Fruit fly (Drosophila melanogaster) whole organism, prepupa: ENCODE results near the gene sau.

Experiments
- Blimp-1 ChIP-seq: fragments of 200-800 bp; sonication (Bioruptor generic); optimal IDR thresholded peaks from 3 replicates; lab custom pipeline; 2017; ENCODE audit warnings: missing biosample characterization, missing genetic modification characterization, mild to moderate bottlenecking, moderate library complexity, missing genetic modification reagents
- CG10631 ChIP-seq: fragments of 200-800 bp; sonication (Bioruptor generic); optimal IDR thresholded peaks from 2 replicates; lab custom pipeline; 2016; ENCODE audit warnings: missing biosample characterization, missing genetic modification characterization
- CG11294 ChIP-seq: fragments of 200-800 bp; sonication (Bioruptor generic); IDR thresholded peaks from 2 replicates; pipeline ENCODE4 v1.3.6; 2022; ENCODE audit warnings: missing biosample characterization, missing genetic modification characterization
- CG11902 ChIP-seq: fragments of 200-800 bp; sonication (Bioruptor generic); optimal IDR thresholded peaks from 3 replicates; lab custom pipeline; 2016; ENCODE audit warnings: missing biosample characterization, missing genetic modification characterization
- CG15336 ChIP-seq: fragments of 200-800 bp; sonication (Bioruptor generic); IDR thresholded peaks from 2 replicates; pipeline ENCODE4 v1.3.6; 2022; ENCODE audit warnings: missing biosample characterization, missing genetic modification characterization
- CG16779 ChIP-seq: fragments of 200-800 bp; sonication (Bioruptor generic); optimal IDR thresholded peaks from 3 replicates; lab custom pipeline; 2017; ENCODE audit warnings: missing biosample characterization, mild to moderate bottlenecking, missing genetic modification characterization
- CG3032 ChIP-seq: fragments of 200-800 bp; optimal IDR thresholded peaks from 2 replicates; lab custom pipeline; 2019; ENCODE audit warnings: missing biosample characterization, mild to moderate bottlenecking, missing genetic modification characterization, moderate library complexity
- CG34406 ChIP-seq: fragments of 200-800 bp; sonication (Bioruptor generic); optimal IDR thresholded peaks from 3 replicates; lab custom pipeline; 2016; ENCODE audit warnings: missing biosample characterization, missing genetic modification characterization
- CG3919 ChIP-seq: fragments of 200-800 bp; sonication (Bioruptor generic); optimal IDR thresholded peaks from 3 replicates; lab custom pipeline; 2016; ENCODE audit warnings: missing biosample characterization, missing genetic modification characterization
- CG4318 ChIP-seq: fragments of 200-800 bp; sonication (Bioruptor generic); optimal IDR thresholded peaks from 3 replicates; lab custom pipeline; 2017; ENCODE audit warnings: missing biosample characterization, mild to moderate bottlenecking, missing genetic modification characterization
- CG6276 ChIP-seq: fragments of 200-800 bp; sonication (Bioruptor generic); optimal IDR thresholded peaks from 2 replicates; lab custom pipeline; 2017; ENCODE audit warnings: missing biosample characterization, mild to moderate bottlenecking, missing genetic modification characterization
- CG6854 ChIP-seq: fragments of 200-800 bp; sonication (Bioruptor generic); optimal IDR thresholded peaks from 2 replicates; lab custom pipeline; 2017; ENCODE audit warnings: missing biosample characterization, mild to moderate bottlenecking, missing genetic modification characterization
- CG7368 ChIP-seq: fragments of 200-800 bp; sonication (Bioruptor generic); optimal IDR thresholded peaks from 3 replicates; lab custom pipeline; 2016; ENCODE audit warnings: missing biosample characterization, missing genetic modification characterization
- CG8119 ChIP-seq: fragments of 200-800 bp; sonication (Bioruptor generic); IDR thresholded peaks from 3 replicates; pipeline ENCODE4 v1.3.6; 2022; ENCODE audit warnings: missing biosample characterization, missing genetic modification characterization
- CG8632 ChIP-seq: fragments of 200-800 bp; sonication (Bioruptor generic); optimal IDR thresholded peaks from 3 replicates; lab custom pipeline; 2016; ENCODE audit warnings: missing biosample characterization, missing genetic modification characterization
- CG9139 ChIP-seq: fragments of 200-800 bp; sonication (Bioruptor generic); optimal IDR thresholded peaks from 3 replicates; lab custom pipeline; 2017; ENCODE audit warnings: missing biosample characterization, mild to moderate bottlenecking, missing genetic modification characterization
- Eip75B ChIP-seq: fragments of 200-800 bp; sonication (Bioruptor generic); optimal IDR thresholded peaks from 3 replicates; lab custom pipeline; 2016; ENCODE audit warnings: missing biosample characterization, missing genetic modification characterization
- Eip78C ChIP-seq: fragments of 200-800 bp; sonication (Bioruptor generic); peaks from one replicate; lab custom pipeline; 2016; ENCODE audit warnings: missing biosample characterization, missing genetic modification characterization
- Eip93F ChIP-seq: fragments of 200-800 bp; sonication (Bioruptor generic); optimal IDR thresholded peaks from 2 replicates; lab custom pipeline; 2016; ENCODE audit warnings: missing biosample characterization, mild to moderate bottlenecking, missing genetic modification characterization
- Ets21C ChIP-seq: fragments of 200-800 bp; sonication (Bioruptor generic); optimal IDR thresholded peaks from 3 replicates; lab custom pipeline; 2016; ENCODE audit warnings: missing biosample characterization, missing genetic modification characterization
- Ets96B ChIP-seq: fragments of 200-800 bp; optimal IDR thresholded peaks from 2 replicates; lab custom pipeline; 2019; ENCODE audit warnings: missing biosample characterization, mild to moderate bottlenecking, missing genetic modification characterization, moderate library complexity
- Gug ChIP-seq: fragments of 200-800 bp; sonication (Bioruptor generic); IDR thresholded peaks from 2 replicates; pipeline ENCODE4 v1.3.6; 2022; ENCODE audit warnings: missing biosample characterization, missing genetic modification characterization
- Hr38 ChIP-seq: sonication (Bioruptor generic); optimal IDR thresholded peaks from 2 replicates; lab custom pipeline; 2016; ENCODE audit warnings: missing biosample characterization, missing genetic modification characterization
- Hr39 ChIP-seq: fragments of 200-800 bp; sonication (Bioruptor generic); optimal IDR thresholded peaks from 2 replicates; lab custom pipeline; 2016; ENCODE audit warnings: missing biosample characterization, missing genetic modification characterization
- Hr4 ChIP-seq: fragments of 200-800 bp; sonication (Bioruptor generic); optimal IDR thresholded peaks from 3 replicates; lab custom pipeline; 2016; ENCODE audit warnings: missing biosample characterization, missing genetic modification characterization
- Lpt ChIP-seq: fragments of 200-800 bp; sonication (Bioruptor generic); optimal IDR thresholded peaks from 3 replicates; lab custom pipeline; 2016; ENCODE audit warnings: missing biosample characterization, missing genetic modification characterization
- Met ChIP-seq: fragments of 200-800 bp; sonication (Bioruptor generic); optimal IDR thresholded peaks from 3 replicates; lab custom pipeline; 2016; ENCODE audit warnings: missing biosample characterization, missing genetic modification characterization
- Smox ChIP-seq: fragments of 200-800 bp; sonication (Bioruptor generic); optimal IDR thresholded peaks from 3 replicates; lab custom pipeline; 2016; ENCODE audit warnings: missing biosample characterization, missing genetic modification characterization
- Sox14 ChIP-seq: fragments of 200-800 bp; sonication (Bioruptor generic); optimal IDR thresholded peaks from 3 replicates; lab custom pipeline; 2016; ENCODE audit warnings: missing biosample characterization, missing genetic modification characterization
- Sox15 ChIP-seq: fragments of 200-800 bp; sonication (Bioruptor generic); optimal IDR thresholded peaks from 3 replicates; lab custom pipeline; 2016; ENCODE audit warnings: missing biosample characterization, missing genetic modification characterization
- achi ChIP-seq: fragments of 200-800 bp; sonication (Bioruptor generic); optimal IDR thresholded peaks from 3 replicates; lab custom pipeline; 2016; ENCODE audit warnings: missing biosample characterization, missing genetic modification characterization
- acj6 ChIP-seq: fragments of 200-800 bp; sonication (Bioruptor generic); optimal IDR thresholded peaks from 3 replicates; lab custom pipeline; 2016; ENCODE audit warnings: missing biosample characterization, missing genetic modification characterization
- dsx ChIP-seq: fragments of 200-800 bp; optimal IDR thresholded peaks from 3 replicates; lab custom pipeline; 2019; ENCODE audit warnings: missing biosample characterization, mild to moderate bottlenecking, missing genetic modification characterization, moderate library complexity; ENCODE audit not compliant: poor library complexity, severe bottlenecking
- esn ChIP-seq: fragments of 200-800 bp; sonication (Bioruptor generic); optimal IDR thresholded peaks from 2 replicates; lab custom pipeline; 2016; ENCODE audit warnings: missing biosample characterization, mild to moderate bottlenecking, missing genetic modification characterization, moderate library complexity
- fd59A ChIP-seq: fragments of 200-800 bp; sonication (Bioruptor generic); optimal IDR thresholded peaks from 2 replicates; lab custom pipeline; 2017; ENCODE audit warnings: missing biosample characterization, mild to moderate bottlenecking, missing genetic modification characterization, missing genetic modification reagents
- fkh ChIP-seq: fragments of 200-800 bp; sonication (Bioruptor generic); optimal IDR thresholded peaks from 3 replicates; lab custom pipeline; 2017; ENCODE audit warnings: missing biosample characterization, mild to moderate bottlenecking, missing genetic modification characterization, moderate library complexity
- lz ChIP-seq: fragments of 200-800 bp; sonication (Bioruptor generic); optimal IDR thresholded peaks from 3 replicates; lab custom pipeline; 2016; ENCODE audit warnings: missing biosample characterization, missing genetic modification characterization
- net ChIP-seq: fragments of 200-800 bp; sonication (Bioruptor generic); optimal IDR thresholded peaks from 3 replicates; lab custom pipeline; 2016; ENCODE audit warnings: missing biosample characterization, missing genetic modification characterization
- pdm3 ChIP-seq: fragments of 200-800 bp; sonication (Bioruptor generic); optimal IDR thresholded peaks from 3 replicates; lab custom pipeline; 2016; ENCODE audit warnings: missing biosample characterization, missing genetic modification characterization
- salr ChIP-seq, 2 experiments: fragments of 200-800 bp; sonication (Bioruptor generic); optimal IDR thresholded peaks; 3 replicates each; lab custom pipeline; 2016 to 2018; ENCODE audit warnings: missing biosample characterization in 2 of 2, missing genetic modification characterization in 2 of 2, mild to moderate bottlenecking in 1 of 2
- spab ChIP-seq: fragments of 200-800 bp; sonication (Bioruptor generic); optimal IDR thresholded peaks from 2 replicates; lab custom pipeline; 2017; ENCODE audit warnings: missing biosample characterization, mild to moderate bottlenecking, missing genetic modification characterization, missing genetic modification reagents
- ss ChIP-seq, 2 experiments: fragments of 200-800 bp; sonication (Bioruptor generic); optimal IDR thresholded peaks; 2 replicates in 1 of 2; 3 replicates in 1 of 2; lab custom pipeline; 2017 to 2018; ENCODE audit warnings: mild to moderate bottlenecking in 2 of 2, missing biosample characterization in 2 of 2, missing genetic modification characterization in 2 of 2, moderate library complexity in 1 of 2
- topi ChIP-seq: fragments of 200-800 bp; sonication (Bioruptor generic); optimal IDR thresholded peaks from 3 replicates; lab custom pipeline; 2016; ENCODE audit warnings: missing biosample characterization, missing genetic modification characterization

The sau gene

DNA sequence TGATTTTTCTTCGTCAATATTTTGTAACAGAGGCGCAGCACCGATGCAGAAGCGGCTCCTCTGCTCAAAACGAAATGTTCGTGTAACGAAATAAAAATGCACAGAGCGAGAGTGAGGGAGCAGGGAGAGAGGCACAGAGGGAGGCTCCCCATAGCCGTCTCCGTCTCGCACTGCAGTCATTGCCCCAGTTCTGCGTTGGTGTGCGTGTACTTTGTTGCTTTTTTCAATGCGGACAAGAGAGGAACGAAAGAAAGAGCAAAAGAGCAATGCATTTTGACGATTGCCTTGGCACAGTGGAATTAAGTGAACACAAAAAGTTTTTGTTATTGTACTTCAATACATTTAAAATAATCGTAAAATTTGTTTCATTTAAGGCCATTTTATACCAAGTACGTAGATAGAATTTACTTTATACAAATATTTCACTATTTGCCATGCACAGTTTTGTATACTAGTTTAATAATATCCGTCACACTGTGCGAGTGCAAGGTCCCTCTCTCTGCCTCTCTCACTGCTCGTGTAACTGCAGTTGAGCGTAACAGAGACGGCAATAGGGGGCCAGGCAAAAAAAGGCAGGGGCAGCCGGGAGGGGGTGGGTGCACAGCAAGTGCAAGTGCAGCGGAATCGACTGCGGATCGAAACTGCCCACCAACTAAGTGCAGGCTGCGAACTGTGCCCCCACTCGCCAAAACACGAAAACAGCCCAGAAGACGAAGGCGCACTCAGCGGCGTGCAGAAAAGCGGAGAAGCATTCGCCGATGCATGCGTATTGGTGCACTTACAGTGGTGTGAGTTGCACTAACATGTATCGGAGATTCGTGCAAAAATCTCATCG, 23.9 kb upstream of the sau start (continued):
- TF ChIP-seq CG15336 (GFP tag; lab: Robert Waterston, UW) (peak; percentile 100), Eip75B (GFP tag; lab: Kevin White, UChicago) (peak; percentile 100), Lpt (GFP tag; lab: Kevin White, UChicago) (peak; percentile 100), Blimp-1 (GFP tag; lab: Kevin White, UChicago) (peak; percentile 98), CG16779 (tag; lab: Kevin White, UChicago) (peak; percentile 99), Sox14 (peak; percentile 100), CG6276 (GFP tag; lab: Kevin White, UChicago) (peak; percentile 100), Sox15 (GFP tag; lab: Kevin White, UChicago) (peak; percentile 99), salr (GFP tag; optimal IDR thresholded peaks at IDR 0.05; lab: Kevin White, UChicago) (peak; percentile 99 to 100), Hr39 (GFP tag; lab: Kevin White, UChicago) (peak; percentile 100), ss (GFP tag; optimal IDR thresholded peaks at IDR 0.05; lab: Kevin White, UChicago) (peak; percentile 100), Hr4 (GFP tag; lab: Kevin White, UChicago) (peak; percentile 100), CG7368 (GFP tag; lab: Kevin White, UChicago) (peak; percentile 100), Ets21C (GFP tag; lab: Kevin White, UChicago) (peak; percentile 100), Eip93F (GFP tag; lab: Kevin White, UChicago) (no peak), CG3919 (GFP tag; lab: Kevin White, UChicago) (peak; percentile 100)

DNA sequence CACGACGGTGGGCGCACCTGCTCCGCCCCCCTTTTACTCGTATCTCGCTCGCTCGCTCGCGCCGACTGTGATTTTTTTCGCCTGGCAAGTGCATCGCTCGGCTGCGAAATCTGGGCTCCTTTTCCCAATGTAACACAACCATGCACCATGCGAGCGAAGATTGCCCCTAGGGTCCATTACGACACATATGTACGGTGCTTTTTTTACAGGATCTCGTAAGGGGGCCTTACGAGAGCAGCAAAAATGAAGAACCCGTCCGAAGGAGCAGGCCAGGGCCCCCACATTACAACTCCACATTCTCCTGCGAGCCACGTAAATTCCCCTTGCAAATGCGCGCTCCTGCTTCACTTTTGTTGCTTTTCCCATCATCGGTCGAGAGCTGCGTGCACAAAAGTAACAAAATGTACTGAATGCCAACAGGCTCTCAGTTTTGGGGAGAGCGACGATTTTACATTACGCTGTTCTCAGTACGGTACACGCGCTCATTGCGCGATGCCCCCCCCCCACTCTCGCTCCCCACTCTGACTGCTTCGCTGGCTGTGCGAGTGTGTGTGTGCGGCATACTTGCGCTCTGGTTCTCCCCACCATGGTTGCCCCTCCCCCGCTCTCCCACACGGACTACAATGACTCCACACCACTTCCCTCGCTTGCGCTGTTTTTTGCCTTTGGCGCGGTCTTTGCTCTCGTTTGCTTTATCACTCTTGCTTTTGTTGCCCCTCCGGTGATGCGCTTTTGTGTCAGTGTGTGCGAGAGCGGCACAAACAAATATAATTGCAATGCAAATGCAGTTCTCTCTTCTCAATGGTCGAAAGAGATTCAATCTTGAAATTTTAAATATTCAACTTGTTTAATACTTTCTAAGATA, 23.1 kb upstream of the sau start:
- TF ChIP-seq net (GFP tag; lab: Kevin White, UChicago) (peak; percentile 60), fkh (peak; percentile 22), CG8119 (GFP tag; lab: Robert Waterston, UW) (peak; percentile 64; the same call in 1 of the 3 replicates), CG9139 (GFP tag; lab: Kevin White, UChicago) (peak; percentile 57), CG11294 (peak; percentile 24; the same call in 1 of the 2 replicates), CG3032 (tag; lab: Kevin White, UChicago) (peak; percentile 45), lz (GFP tag; lab: Kevin White, UChicago) (peak; percentile 4), CG4318 (GFP tag; lab: Kevin White, UChicago) (no peak), CG34406 (GFP tag; lab: Kevin White, UChicago) (no peak), Smox (GFP tag; lab: Kevin White, UChicago) (no peak), fd59A (GFP tag; lab: Kevin White, UChicago) (no peak), Hr39 (GFP tag; lab: Kevin White, UChicago) (no peak), spab (GFP tag; lab: Kevin White, UChicago) (peak; percentile 10), Eip75B (GFP tag; lab: Kevin White, UChicago) (peak; percentile 75), CG10631 (GFP tag; lab: Kevin White, UChicago) (peak; percentile 7), topi (GFP tag; lab: Kevin White, UChicago) (no peak), esn (peak; percentile 18), CG6854 (GFP tag; lab: Kevin White, UChicago) (peak; percentile 87), acj6 (GFP tag; lab: Kevin White, UChicago) (peak; percentile 47), Ets96B (peak; percentile 24), CG16779 (tag; lab: Kevin White, UChicago) (peak; percentile 39), Sox14 (peak; percentile 87), Gug (GFP tag; lab: Robert Waterston, UW) (peak; percentile 66; the same call in 1 of the 2 replicates), CG3919 (GFP tag; lab: Kevin White, UChicago) (peak; percentile 32), Met (GFP tag; lab: Kevin White, UChicago) (peak; percentile 66), CG8632 (GFP tag; lab: Kevin White, UChicago) (no peak), Eip93F (GFP tag; lab: Kevin White, UChicago) (no peak), CG11902 (GFP tag; lab: Kevin White, UChicago) (no peak), dsx (GFP tag; lab: Kevin White, UChicago) (peak; percentile 85), ss (GFP tag; optimal IDR thresholded peaks at IDR 0.05; lab: Kevin White, UChicago) (peak; percentile 72 to 90), Eip78C (GFP tag; lab: Kevin White, UChicago) (peak; percentile 90), Hr38 (no peak), CG6276 (GFP tag; lab: Kevin White, UChicago) (peak; percentile 62), pdm3 (no peak), salr (GFP tag; optimal IDR thresholded peaks at IDR 0.05; lab: Kevin White, UChicago) (peak; percentile 35 to 37), Sox15 (GFP tag; lab: Kevin White, UChicago) (no peak), achi (GFP tag; lab: Kevin White, UChicago) (peak; percentile 37)
